Worm (Caenorhabditis elegans) whole organism, L4/young adult: ENCODE measurements around the gene Y46G5A.38.

Source experiments
- W03F9.2 ChIP-seq: fragments of 150-350 bp; optimal IDR thresholded peaks from 2 replicates; lab custom pipeline; 2014; ENCODE audit warnings: missing biosample characterization, missing genetic modification characterization
- dao-5 ChIP-seq: sonication (generic microtip); optimal IDR thresholded peaks from 2 replicates; lab custom pipeline; 2016; ENCODE audit warnings: missing genotype, missing genetic modification characterization, moderate library complexity, missing compliant biosample characterization
- him-1 ChIP-seq: sonication (generic microtip); optimal IDR thresholded peaks from 2 replicates; lab custom pipeline; 2016; ENCODE audit warnings: missing genotype, missing genetic modification reagents, missing genetic modification characterization, missing compliant biosample characterization

ce11 chrII:12795188-12795587, 31.7 kb upstream of the Y46G5A.38 start:
- TF ChIP-seq W03F9.2 (no peak), dao-5 (tag; lab: Kevin White, UChicago) (no peak), him-1 (no peak)
